Worm (Caenorhabditis elegans): ENCODE results near the gene srx-3.
A peak's percentile ranks its signal among the peaks of the same experiment; 100 is the strongest.

The srx-3 gene

ce11 chrV:9005243-9005642 lies at the start of gene srx-3:
srx-3 (plus strand) TSS chrV:9005543.
- TF ChIP-seq alr-1 (tag; optimal IDR thresholded peaks at IDR 0.05) = no peak
- no peak for TF ChIP-seq ztf-4 (tag; optimal IDR thresholded peaks at IDR 0.05)
- no peak for TF ChIP-seq nhr-12 (tag; optimal IDR thresholded peaks at IDR 0.05)
- no peak for TF ChIP-seq sem-4 (tag; optimal IDR thresholded peaks at IDR 0.05)
- no peak for TF ChIP-seq nhr-23 (tag; optimal IDR thresholded peaks at IDR 0.05)
- no peak for TF ChIP-seq ceh-16 (tag; optimal IDR thresholded peaks at IDR 0.05)
- TF ChIP-seq nhr-25 (tag; optimal IDR thresholded peaks at IDR 0.05) = no peak
- no peak for TF ChIP-seq nhr-21 (tag; optimal IDR thresholded peaks at IDR 0.05)
- TF ChIP-seq nhr-129 (tag; optimal IDR thresholded peaks at IDR 0.05) = no peak
- TF ChIP-seq zag-1 (tag; optimal IDR thresholded peaks at IDR 0.05) = no peak
- no peak for TF ChIP-seq aly-2 (tag; optimal IDR thresholded peaks at IDR 0.05)
- TF ChIP-seq elt-1 (tag; optimal IDR thresholded peaks at IDR 0.05) = no peak
- TF ChIP-seq ztf-1 (GFP tag; conservative IDR thresholded peaks at IDR 0.05) = no peak
- no peak for TF ChIP-seq mdl-1 (tag; optimal IDR thresholded peaks at IDR 0.05)
- TF ChIP-seq unc-55 (GFP tag; optimal IDR thresholded peaks at IDR 0.05) = no peak
- no peak for TF ChIP-seq ZK546.5 (tag; optimal IDR thresholded peaks at IDR 0.05)

- TF ChIP-seq ceh-82 (tag; optimal IDR thresholded peaks at IDR 0.05) (no peak), sma-9 (GFP tag; optimal IDR thresholded peaks at IDR 0.05) (no peak), sma-9 (tag; optimal IDR thresholded peaks at IDR 0.05) (no peak), elt-3 (tag; optimal IDR thresholded peaks at IDR 0.05) (no peak), ZK546.5 (tag; optimal IDR thresholded peaks at IDR 0.05) (no peak), ceh-16 (tag; optimal IDR thresholded peaks at IDR 0.05) (no peak), lsy-2 (tag; optimal IDR thresholded peaks at IDR 0.05) (no peak), sma-3 (GFP tag; optimal IDR thresholded peaks at IDR 0.05) (no peak), lin-39 (tag; optimal IDR thresholded peaks at IDR 0.05) (no peak), aly-2 (tag; optimal IDR thresholded peaks at IDR 0.05) (no peak)
These were observed 48.8 kb upstream of the srx-3 start, which contains the start of gene ttc-17 for ce11 chrV:8956387-8957095. ttc-17 (plus strand) TSS chrV:8957045.

- TF ChIP-seq nhr-25 (tag; optimal IDR thresholded peaks at IDR 0.05) = peak; percentile 43
- no peak for TF ChIP-seq ztf-11 (tag; optimal IDR thresholded peaks at IDR 0.05)
- TF ChIP-seq sma-9 (GFP tag; optimal IDR thresholded peaks at IDR 0.05) = peak; percentile 15
- TF ChIP-seq sma-9 (tag; optimal IDR thresholded peaks at IDR 0.05) = no peak
- TF ChIP-seq fos-1 (tag; optimal IDR thresholded peaks at IDR 0.05) = peak; percentile 14
- peak; percentile 23 for TF ChIP-seq nhr-129 (tag; optimal IDR thresholded peaks at IDR 0.05)
- no peak for TF ChIP-seq nhr-11 (tag; optimal IDR thresholded peaks at IDR 0.05)
- TF ChIP-seq nhr-237 (tag; optimal IDR thresholded peaks at IDR 0.05) = no peak
- TF ChIP-seq ama-1 (optimal IDR thresholded peaks at IDR 0.05) = no peak
- no peak for TF ChIP-seq lin-39 (tag; optimal IDR thresholded peaks at IDR 0.05)
- TF ChIP-seq lsy-2 (tag; optimal IDR thresholded peaks at IDR 0.05) = peak in 1 of 2 experiments; percentile 4
These were observed 41.1 kb upstream of the srx-3 start, which contains the start of gene nhr-44 for ce11 chrV:8964055-8964758. nhr-44 (minus strand) TSS chrV:8964105.

ce11 chrV:8966086-8966485 lies 39.3 kb upstream of the srx-3 start, which contains the start of gene nhr-219:
nhr-219 (minus strand) TSS chrV:8966186.
- TF ChIP-seq unc-62 (GFP tag; optimal IDR thresholded peaks at IDR 0.05) = no peak
- TF ChIP-seq nhr-11 (tag; optimal IDR thresholded peaks at IDR 0.05) = no peak
- no peak for TF ChIP-seq unc-55 (GFP tag; optimal IDR thresholded peaks at IDR 0.05)
- TF ChIP-seq lin-11 (tag; optimal IDR thresholded peaks at IDR 0.05) = no peak
- TF ChIP-seq ztf-1 (GFP tag; conservative IDR thresholded peaks at IDR 0.05) = no peak
- no peak for TF ChIP-seq nhr-129 (tag; optimal IDR thresholded peaks at IDR 0.05)

- TF ChIP-seq snpc-4 (tag; optimal IDR thresholded peaks at IDR 0.05) (no peak), lin-39 (tag; optimal IDR thresholded peaks at IDR 0.05) (no peak), ztf-1 (GFP tag; conservative IDR thresholded peaks at IDR 0.05) (no peak), unc-55 (GFP tag; optimal IDR thresholded peaks at IDR 0.05) (no peak), Y55F3AM.14 (GFP tag; optimal IDR thresholded peaks at IDR 0.05) (no peak), nhr-10 (tag; optimal IDR thresholded peaks at IDR 0.05) (no peak), nhr-25 (tag; optimal IDR thresholded peaks at IDR 0.05) (no peak), mab-5 (tag; optimal IDR thresholded peaks at IDR 0.05) (no peak), C34F6.9 (tag; optimal IDR thresholded peaks at IDR 0.05) (no peak), mbf-1 (tag; optimal IDR thresholded peaks at IDR 0.05) (no peak), nhr-23 (tag; optimal IDR thresholded peaks at IDR 0.05) (no peak), F13H6.1 (tag; optimal IDR thresholded peaks at IDR 0.05) (no peak), ztf-4 (tag; optimal IDR thresholded peaks at IDR 0.05) (no peak), sma-9 (GFP tag; optimal IDR thresholded peaks at IDR 0.05) (no peak), sma-9 (tag; optimal IDR thresholded peaks at IDR 0.05) (no peak), blmp-1 (tag; optimal IDR thresholded peaks at IDR 0.05; ENCODE audit: insufficient read depth) (no peak), mdl-1 (tag; optimal IDR thresholded peaks at IDR 0.05) (no peak), gmeb-1 (tag; optimal IDR thresholded peaks at IDR 0.05) (no peak), nhr-6 (tag; optimal IDR thresholded peaks at IDR 0.05) (no peak), sem-4 (tag; optimal IDR thresholded peaks at IDR 0.05) (no peak)
These were observed 33.1 kb upstream of the srx-3 start, which contains the start of gene nhr-195 for ce11 chrV:8972271-8972670. nhr-195 (minus strand) TSS chrV:8972371.

Measured in whole organism, L2 larva.